Worm (Caenorhabditis elegans): ENCODE results near the gene srh-134.
A peak's percentile ranks its signal among the peaks of the same experiment; 100 is the strongest.
"Not testable (repeated sequence)": the region's sequence is repeated elsewhere in the genome, so short reads cannot be mapped to it uniquely, and the experiment has no call there.

srh-134 gene

DNA sequence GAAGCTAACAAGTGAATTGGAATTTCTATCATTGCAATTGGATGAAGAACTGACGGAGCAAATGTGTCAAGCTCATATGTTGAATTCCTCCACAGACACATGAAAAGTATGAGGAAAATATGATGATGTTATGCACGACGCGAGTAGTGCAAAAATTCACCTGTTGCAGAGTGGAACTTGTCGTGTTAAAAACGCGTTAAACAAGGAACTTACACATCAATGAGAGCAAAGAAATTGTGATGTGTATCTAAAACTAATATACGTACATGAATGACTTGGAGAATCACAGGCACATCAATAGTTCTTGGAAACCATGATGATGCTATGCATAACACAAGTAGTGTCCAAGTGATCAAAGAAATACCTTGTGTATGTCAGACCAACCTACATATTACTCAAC lies at the start of gene srh-134:
Gene srh-134 (minus strand): TSS at position 101 of the 400 bp plus-strand sequence.
- TF ChIP-seq spr-1 (tag; optimal IDR thresholded peaks at IDR 0.05) (no peak), tra-1 (GFP tag; IDR thresholded peaks at IDR 0.05) (no peak), zfp-2 (tag; optimal IDR thresholded peaks at IDR 0.05) (no peak)

DNA sequence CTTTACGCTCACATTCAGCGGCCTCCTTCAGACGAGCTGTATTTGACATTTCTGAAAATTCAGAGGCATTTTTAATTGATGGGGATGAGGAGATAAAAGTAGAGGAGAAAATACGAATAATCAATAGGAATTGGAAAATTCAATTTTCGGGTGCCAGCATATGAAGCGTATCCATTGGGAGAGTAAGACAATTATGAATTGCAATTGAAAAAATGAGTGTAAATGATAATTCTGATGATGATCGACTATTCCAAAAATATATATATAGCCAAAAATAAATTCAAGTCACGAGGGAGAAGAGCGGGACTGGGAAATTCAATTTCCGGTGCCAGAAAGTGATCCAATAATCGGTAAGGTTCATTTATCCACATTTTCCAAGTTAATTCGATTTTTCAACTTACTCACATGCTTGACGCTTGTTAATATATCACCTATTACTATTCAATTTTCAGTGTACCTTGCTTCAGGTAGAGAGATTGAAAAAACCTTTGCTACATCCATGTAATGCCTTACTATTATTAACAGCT lies 49.2 kb upstream of the srh-134 start, which contains the start of gene Y59A8B.8:
Gene Y59A8B.8 (minus strand): TSS at position 51 of the 527 bp plus-strand sequence.
- TF ChIP-seq tra-1 (GFP tag; IDR thresholded peaks at IDR 0.05), result no peak
- no peak for TF ChIP-seq lin-29 (GFP tag; IDR thresholded peaks at IDR 0.05)
- peak; percentile 50 for TF ChIP-seq aha-1 (tag)
- no peak for TF ChIP-seq dve-1 (tag; optimal IDR thresholded peaks at IDR 0.05; ENCODE audit: insufficient read depth)
- TF ChIP-seq daf-12 (tag; optimal IDR thresholded peaks at IDR 0.05), result no peak
- no peak for TF ChIP-seq fkh-10 (GFP tag; optimal IDR thresholded peaks at IDR 0.05)
- TF ChIP-seq sdz-12 (GFP tag; optimal IDR thresholded peaks at IDR 0.05), result no peak
- TF ChIP-seq nhr-10 (tag; optimal IDR thresholded peaks at IDR 0.05), result no peak
- no peak for TF ChIP-seq mep-1 (tag; optimal IDR thresholded peaks at IDR 0.05)

- TF ChIP-seq lin-29 (GFP tag; IDR thresholded peaks at IDR 0.05); hmg-1.1 (GFP tag; IDR thresholded peaks at IDR 0.05); mep-1 (tag; optimal IDR thresholded peaks at IDR 0.05): not testable (repeated sequence)
Measured at ce11 chrV:18055297-18056019, 38.3 kb upstream of the srh-134 start, which contains the start of the genes Y59A8B.25 and ebp-3. TSS of gene Y59A8B.25 (minus strand) at chrV:18055397. TSS of gene ebp-3 (plus strand) at chrV:18055969.

DNA sequence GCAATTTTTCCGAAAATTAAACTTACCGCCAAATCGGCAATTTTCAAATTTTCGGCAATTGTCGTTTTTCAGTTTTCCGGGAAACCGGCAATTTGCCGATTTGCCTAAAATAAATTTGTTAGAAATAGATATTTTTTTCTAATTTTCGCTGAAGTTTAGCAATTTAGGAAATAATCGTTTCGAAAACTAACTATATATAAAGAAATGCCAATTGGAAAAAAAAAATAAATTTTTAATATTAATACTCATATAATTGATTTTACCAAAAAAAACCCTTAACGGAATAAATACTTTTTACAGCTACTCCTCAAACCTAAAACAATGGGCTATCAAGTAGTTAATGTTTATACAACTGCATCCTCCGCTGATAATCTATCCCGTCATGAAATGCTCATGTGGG lies 26.1 kb upstream of the srh-134 start, which contains the start of gene ebp-1:
Gene ebp-1 (plus strand): TSS at position 301 of the 400 bp plus-strand sequence.
- no peak for TF ChIP-seq nhr-48 (tag; optimal IDR thresholded peaks at IDR 0.05)
- no peak for TF ChIP-seq lin-29 (GFP tag; IDR thresholded peaks at IDR 0.05)
- TF ChIP-seq unc-130 (GFP tag; optimal IDR thresholded peaks at IDR 0.05), result no peak

DNA sequence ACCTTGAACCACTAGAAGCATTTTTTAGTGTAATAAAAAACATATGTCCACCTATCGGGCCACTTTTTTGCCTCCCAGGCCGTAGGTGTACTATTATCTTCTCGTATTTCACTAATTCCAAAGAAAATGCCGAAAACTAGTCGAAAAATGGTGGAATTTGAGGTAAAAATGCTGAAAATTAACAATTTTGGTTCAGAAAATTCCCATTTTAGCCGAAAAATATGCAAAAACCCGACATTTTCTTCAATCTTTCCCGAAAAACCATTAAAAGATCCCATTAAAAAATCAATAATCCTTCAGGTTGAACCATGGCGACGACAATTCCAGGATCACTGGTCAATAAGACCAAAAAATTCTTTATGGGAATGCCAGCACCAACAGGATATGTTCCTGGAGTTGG lies 5.1 kb upstream of the srh-134 start, which contains the start of gene prp-6:
Gene prp-6 (plus strand): TSS at position 301 of the 400 bp plus-strand sequence.
- no peak for TF ChIP-seq daf-19 (GFP tag; conservative IDR thresholded peaks at IDR 0.05)
- no peak for TF ChIP-seq php-3 (GFP tag; IDR thresholded peaks at IDR 0.05)
- TF ChIP-seq snpc-4 (tag; optimal IDR thresholded peaks at IDR 0.05), result no peak
- no peak for TF ChIP-seq zip-2 (tag; optimal IDR thresholded peaks at IDR 0.05)
- no peak for TF ChIP-seq spr-1 (tag; optimal IDR thresholded peaks at IDR 0.05)
- TF ChIP-seq ZK337.2 (GFP tag; IDR thresholded peaks at IDR 0.05), result no peak
- TF ChIP-seq lin-1 (GFP tag; IDR thresholded peaks at IDR 0.05), result no peak
- no peak for TF ChIP-seq cey-2 (tag; optimal IDR thresholded peaks at IDR 0.05; ENCODE audit: borderline replicate concordance, insufficient read depth)
- TF ChIP-seq sdz-12 (GFP tag; optimal IDR thresholded peaks at IDR 0.05), result no peak
- no peak for TF ChIP-seq ceh-44 (GFP tag; IDR thresholded peaks at IDR 0.05)
- TF ChIP-seq unc-39 (tag; optimal IDR thresholded peaks at IDR 0.05), result no peak
- TF ChIP-seq unc-62 (GFP tag; optimal IDR thresholded peaks at IDR 0.05 in 1 of 2), result no peak
- no peak for TF ChIP-seq unc-62 (tag; optimal IDR thresholded peaks at IDR 0.05)
- no peak for TF ChIP-seq vab-7 (GFP tag; IDR thresholded peaks at IDR 0.05)
- no peak for TF ChIP-seq nhr-48 (tag; optimal IDR thresholded peaks at IDR 0.05)
- TF ChIP-seq dmd-6 (GFP tag; IDR thresholded peaks at IDR 0.05), result no peak
- TF ChIP-seq mxl-2 (GFP tag; conservative IDR thresholded peaks at IDR 0.05), result no peak

DNA sequence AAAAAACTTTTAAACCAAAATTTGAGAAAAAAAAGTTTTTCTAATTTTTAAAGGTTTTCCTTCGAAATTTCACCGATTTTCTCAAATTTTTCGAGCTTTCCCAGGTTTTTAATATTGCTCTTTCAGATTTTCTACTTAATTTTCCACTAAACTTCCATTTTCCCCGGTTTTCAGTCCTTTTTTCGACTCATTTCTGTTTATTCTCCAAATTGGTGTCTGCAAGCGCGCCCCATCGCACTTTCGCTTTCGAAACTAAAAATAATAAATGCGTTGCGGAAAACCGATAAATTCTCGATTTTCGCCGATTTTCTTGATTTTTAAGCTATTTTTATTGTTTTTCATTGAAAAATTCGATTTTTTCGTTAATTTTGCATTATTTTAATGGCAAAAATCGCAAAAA lies 4.3 kb upstream of the srh-134 start:
- TF ChIP-seq Y75B8A.6 (GFP tag; IDR thresholded peaks at IDR 0.05) (no peak), T20F7.1 (GFP tag; optimal IDR thresholded peaks at IDR 0.05) (no peak), zfp-2 (tag; optimal IDR thresholded peaks at IDR 0.05) (no peak), daf-19 (GFP tag; conservative IDR thresholded peaks at IDR 0.05) (no peak), ces-1 (GFP tag; optimal IDR thresholded peaks at IDR 0.05) (no peak), saeg-2 (GFP tag; IDR thresholded peaks at IDR 0.05) (no peak), nhr-28 (tag; optimal IDR thresholded peaks at IDR 0.05) (peak; percentile 19), dpl-1 (GFP tag; optimal IDR thresholded peaks at IDR 0.05) (peak; percentile 10)
